Worm (Caenorhabditis elegans): ENCODE measurements around the gene eif-1.

Gene eif-1

DNA sequence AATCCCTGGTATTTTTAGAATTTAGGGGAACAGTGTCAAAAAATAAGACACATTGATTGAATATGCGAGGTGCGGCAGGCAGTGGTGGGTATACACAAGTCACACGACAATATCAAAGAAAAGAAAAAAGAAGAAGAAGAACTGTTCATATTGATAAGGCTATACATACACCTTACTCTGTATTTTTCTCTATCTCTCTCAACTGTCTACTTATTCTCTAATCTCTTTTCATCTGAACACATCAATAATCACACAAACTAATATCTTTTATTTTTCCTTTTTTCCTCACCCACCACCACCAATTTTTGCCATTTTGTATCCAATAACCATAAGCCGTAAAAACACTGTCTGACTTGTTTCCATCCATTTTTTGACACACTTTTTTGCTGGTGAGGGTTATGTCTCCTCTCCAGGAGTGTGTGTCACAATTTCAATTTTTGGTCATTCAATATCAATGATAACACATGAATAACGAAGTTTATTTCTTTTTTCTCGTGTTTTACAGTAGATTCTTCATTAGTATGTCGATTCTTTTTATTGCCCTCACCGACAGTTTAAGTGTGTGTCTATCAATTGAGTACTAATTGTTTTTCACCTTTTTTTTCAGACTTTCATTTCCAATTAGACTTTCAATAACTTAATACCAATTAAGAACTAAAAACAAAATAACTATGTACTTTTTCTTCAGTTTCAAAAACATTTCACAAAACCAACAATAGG is 26.2 kb upstream of the eif-1 start (continued):
- no peak for TF ChIP-seq spr-1 (tag; optimal IDR thresholded peaks at IDR 0.05)
- peak; percentile 9 for TF ChIP-seq mxl-3 (GFP tag; optimal IDR thresholded peaks at IDR 0.05)
- TF ChIP-seq nhr-10 (tag; optimal IDR thresholded peaks at IDR 0.05) = peak; percentile 60
- TF ChIP-seq lir-3 (tag; optimal IDR thresholded peaks at IDR 0.05) = no peak
- no peak for TF ChIP-seq zfp-3 (GFP tag; conservative IDR thresholded peaks at IDR 0.05)
- peak in 1 of 2 experiments; percentile 25 for TF ChIP-seq lsy-2 (tag; optimal IDR thresholded peaks at IDR 0.05)
- no peak for TF ChIP-seq daf-12 (tag; optimal IDR thresholded peaks at IDR 0.05)
- TF ChIP-seq mdl-1 (tag; optimal IDR thresholded peaks at IDR 0.05) = peak in 1 of 2 experiments; percentile 42
- no peak for TF ChIP-seq attf-4 (tag; optimal IDR thresholded peaks at IDR 0.05)
- peak; percentile 54; the same call in 1 of the 2 replicates for TF ChIP-seq lin-1 (GFP tag; IDR thresholded peaks at IDR 0.05)
- peak; percentile 32 for TF ChIP-seq cey-2 (tag; optimal IDR thresholded peaks at IDR 0.05; ENCODE audit: borderline replicate concordance, insufficient read depth)
- peak; percentile 81 for TF ChIP-seq dmd-6 (GFP tag; IDR thresholded peaks at IDR 0.05)
- TF ChIP-seq nhr-28 (tag; optimal IDR thresholded peaks at IDR 0.05) = peak; percentile 83

DNA sequence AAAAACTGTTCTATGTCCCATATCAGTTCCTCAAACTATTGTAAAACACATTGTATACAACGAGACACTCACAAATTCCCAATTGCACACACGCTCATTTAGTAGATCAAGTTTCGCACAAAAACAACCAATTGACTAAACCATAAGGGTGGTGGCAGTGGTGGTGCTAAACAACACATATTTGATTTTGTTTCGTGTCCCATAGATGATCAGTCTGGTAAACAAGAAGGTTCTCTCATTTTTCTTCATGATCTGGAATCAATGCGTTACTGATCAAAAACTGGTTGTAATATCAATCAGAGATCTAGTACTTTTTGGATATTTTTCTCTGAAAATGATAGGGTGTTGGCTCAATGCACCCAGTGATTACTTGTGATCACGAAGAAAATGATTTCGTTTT is 25.2 kb upstream of the eif-1 start:
- TF ChIP-seq duxl-1 (tag; optimal IDR thresholded peaks at IDR 0.05; ENCODE audit: poor library complexity) = no peak
- peak; percentile 24 for TF ChIP-seq aha-1 (tag)
- peak in 1 of 2 experiments; percentile 77 for TF ChIP-seq unc-62 (GFP tag; optimal IDR thresholded peaks at IDR 0.05 in 1 of 2)
- no peak for TF ChIP-seq unc-62 (tag; optimal IDR thresholded peaks at IDR 0.05)

DNA sequence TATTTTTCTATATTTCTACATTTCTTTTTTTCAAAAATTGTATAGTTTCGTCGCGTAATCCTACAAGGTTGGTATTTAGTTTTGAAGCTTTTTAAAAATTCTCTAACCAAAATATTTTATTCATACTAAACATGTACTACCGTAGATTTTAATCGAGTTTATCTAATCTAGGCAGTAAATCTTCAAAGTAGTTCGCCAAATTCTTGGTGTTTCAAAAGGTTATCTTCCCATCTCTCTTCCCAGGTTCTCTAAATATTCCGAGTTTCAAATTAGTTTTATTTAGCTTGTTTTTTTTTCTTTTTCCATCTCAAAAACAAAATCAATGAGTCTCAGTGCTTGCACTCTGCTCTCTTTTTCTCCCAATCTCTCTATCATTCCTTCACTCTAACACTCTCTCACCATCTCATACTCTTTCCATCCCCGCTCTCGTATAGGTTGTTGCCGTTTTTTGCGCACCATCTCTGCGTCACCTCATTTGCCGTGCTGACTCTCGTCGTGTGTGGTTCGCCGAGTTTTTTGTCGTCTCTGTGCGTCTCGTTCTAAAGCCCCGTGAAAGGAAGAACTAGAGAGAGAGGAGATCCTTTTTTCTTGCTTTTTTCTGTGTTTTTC is 23.7 kb upstream of the eif-1 start:
- TF ChIP-seq ceh-44 (GFP tag; IDR thresholded peaks at IDR 0.05) = no peak
- no peak for TF ChIP-seq tag-97 (GFP tag; IDR thresholded peaks at IDR 0.05)
- TF ChIP-seq gei-8 (GFP tag; optimal IDR thresholded peaks at IDR 0.05) = no peak
- TF ChIP-seq hmg-1.1 (GFP tag; IDR thresholded peaks at IDR 0.05) = peak; percentile 89
- TF ChIP-seq mes-2 (tag; optimal IDR thresholded peaks at IDR 0.05; ENCODE audit: poor library complexity, severe bottlenecking) = peak; percentile 69
- no peak for TF ChIP-seq sdz-12 (GFP tag; optimal IDR thresholded peaks at IDR 0.05)
- TF ChIP-seq nhr-41 (GFP tag; IDR thresholded peaks at IDR 0.05) = no peak
- TF ChIP-seq lin-1 (GFP tag; IDR thresholded peaks at IDR 0.05) = no peak
- TF ChIP-seq ceh-28 (tag; optimal IDR thresholded peaks at IDR 0.05) = no peak
- no peak for TF ChIP-seq mep-1 (tag; optimal IDR thresholded peaks at IDR 0.05)
- no peak for TF ChIP-seq unc-39 (tag; optimal IDR thresholded peaks at IDR 0.05)
- TF ChIP-seq cey-2 (tag; optimal IDR thresholded peaks at IDR 0.05; ENCODE audit: borderline replicate concordance, insufficient read depth) = no peak
- no peak for TF ChIP-seq snpc-4 (tag; optimal IDR thresholded peaks at IDR 0.05)
- TF ChIP-seq F10B5.3 (tag; optimal IDR thresholded peaks at IDR 0.05) = no peak
- no peak for TF ChIP-seq ceh-32 (tag; optimal IDR thresholded peaks at IDR 0.05; ENCODE audit: poor library complexity)
- TF ChIP-seq nhr-76 (tag; optimal IDR thresholded peaks at IDR 0.05) = no peak
- TF ChIP-seq zip-2 (tag; optimal IDR thresholded peaks at IDR 0.05) = no peak
- TF ChIP-seq duxl-1 (tag; optimal IDR thresholded peaks at IDR 0.05; ENCODE audit: poor library complexity) = peak; percentile 12
- no peak for TF ChIP-seq T20F7.1 (GFP tag; optimal IDR thresholded peaks at IDR 0.05)
- peak; percentile 83 for TF ChIP-seq hlh-11 (tag; optimal IDR thresholded peaks at IDR 0.05)
- TF ChIP-seq nhr-237 (tag; optimal IDR thresholded peaks at IDR 0.05) = no peak
- no peak for TF ChIP-seq madf-5 (GFP tag; IDR thresholded peaks at IDR 0.05)
- no peak for TF ChIP-seq R02D3.7 (tag; optimal IDR thresholded peaks at IDR 0.05)
- no peak for TF ChIP-seq F44E2.7 (GFP tag; IDR thresholded peaks at IDR 0.05)
- no peak for TF ChIP-seq snpc-1.2 (GFP tag; IDR thresholded peaks at IDR 0.05)
- TF ChIP-seq daf-12 (tag; optimal IDR thresholded peaks at IDR 0.05) = no peak
- 0 out of 2 replicates have a peak, but pooled peaks have one; percentile 5 for TF ChIP-seq madf-9 (GFP tag; conservative IDR thresholded peaks at IDR 0.05)
- TF ChIP-seq Y5F2A.4 (GFP tag; optimal IDR thresholded peaks at IDR 0.05) = no peak
- TF ChIP-seq lin-15B (tag; optimal IDR thresholded peaks at IDR 0.05) = no peak
- TF ChIP-seq T26A8.4 (GFP tag; IDR thresholded peaks at IDR 0.05) = peak; percentile 49; the same call in 1 of the 2 replicates
- TF ChIP-seq fkh-10 (GFP tag; optimal IDR thresholded peaks at IDR 0.05) = peak; percentile 58
- TF ChIP-seq ceh-20 (GFP tag; IDR thresholded peaks at IDR 0.05) = peak; percentile 44
- TF ChIP-seq set-16 (GFP tag; IDR thresholded peaks at IDR 0.05) = peak; percentile 44; the same call in 1 of the 2 replicates
